Worm (Caenorhabditis elegans) whole organism, midembryonic: Measurements from ENCODE around the gene elo-6.

Experiments used
- T22C8.4 ChIP-seq: fragments of 200-800 bp; sonication (Bioruptor generic); IDR thresholded peaks from 2 replicates; pipeline ENCODE4 v1.3.6; 2022; ENCODE audit warnings: missing genetic modification characterization, missing compliant biosample characterization
- cog-1 ChIP-seq: sonication (generic microtip); optimal IDR thresholded peaks from 2 replicates; lab custom pipeline; 2016; ENCODE audit warnings: missing genetic modification characterization, missing compliant biosample characterization
- flt-1 ChIP-seq: fragments of 200-800 bp; sonication (Bioruptor generic); IDR thresholded peaks from 2 replicates; pipeline ENCODE4 v1.3.6; 2022; ENCODE audit warnings: missing genetic modification characterization, missing compliant biosample characterization
- klf-2 ChIP-seq: fragments of 200-800 bp; sonication (Bioruptor generic); conservative IDR thresholded peaks from 2 replicates; pipeline ENCODE4 v1.3.6; 2022; ENCODE audit warnings: missing genetic modification reagents, missing genetic modification characterization, missing compliant biosample characterization
- med-1 ChIP-seq: sonication (generic microtip); optimal IDR thresholded peaks from 2 replicates; lab custom pipeline; 2017; ENCODE audit warnings: missing genetic modification characterization, mild to moderate bottlenecking, missing compliant biosample characterization, antibody characterized with exemption, missing genetic modification reagents; ENCODE audit not compliant: insufficient read depth
- ref-1 ChIP-seq: fragments of 200-800 bp; sonication (Bioruptor generic); conservative IDR thresholded peaks from 2 replicates; pipeline ENCODE4 v1.3.6; 2022; ENCODE audit warnings: missing genetic modification reagents, missing genetic modification characterization, missing compliant biosample characterization
- ztf-29 ChIP-seq: fragments of 200-800 bp; sonication (Bioruptor generic); IDR thresholded peaks from 2 replicates; pipeline ENCODE4 v1.3.6; 2022; ENCODE audit warnings: missing genetic modification reagents, missing genetic modification characterization, missing compliant biosample characterization

- TF ChIP-seq ztf-29 (GFP tag; lab: Robert Waterston, UW) (no peak), flt-1 (GFP tag; lab: Robert Waterston, UW) (no peak), med-1 (GFP tag; lab: Kevin White, UChicago) (no peak), T22C8.4 (GFP tag; lab: Robert Waterston, UW) (no peak), ref-1 (no peak), cog-1 (tag; lab: Kevin White, UChicago) (no peak), klf-2 (GFP tag; lab: Robert Waterston, UW) (no peak)
Observed at ce11 chrIV:5400609-5401008, 12.2 kb upstream of the elo-6 start, which contains the start of gene ZK616.1.
